Fruit fly (Drosophila melanogaster) whole organism, wandering third instar larva: ENCODE results near the gene Plap.

Source experiments
- Dif ChIP-seq: fragments of 200-275, 200-300 bp; sonication (Bioruptor generic); optimal IDR thresholded peaks from 2 replicates; lab custom pipeline; 2018; ENCODE audit warnings: missing biosample characterization, missing genetic modification characterization; ENCODE audit not compliant: partially characterized antibody
- br ChIP-seq: fragments of 200-800 bp; sonication (Bioruptor generic); optimal IDR thresholded peaks from 2 replicates; lab custom pipeline; 2016; ENCODE audit warnings: missing biosample characterization, missing genetic modification characterization
- dsf ChIP-seq: sonication (Bioruptor generic); optimal IDR thresholded peaks from 2 replicates; lab custom pipeline; 2016; ENCODE audit warnings: missing biosample characterization, missing genetic modification characterization, borderline replicate concordance
- foxo ChIP-seq, 2 experiments: fragments of 200-800 bp; sonication (Bioruptor generic); optimal IDR thresholded peaks; 2 replicates in 1 of 2; 3 replicates in 1 of 2; lab custom pipeline; 2016 to 2017; ENCODE audit warnings: missing biosample characterization in 2 of 2, missing genetic modification characterization in 2 of 2
- psq ChIP-seq: fragments of 200-800 bp; sonication (Bioruptor generic); optimal IDR thresholded peaks from 3 replicates; lab custom pipeline; 2017; ENCODE audit warnings: missing biosample characterization, mild to moderate bottlenecking, missing genetic modification characterization, moderate library complexity
- usp ChIP-seq: fragments of >200 bp; optimal IDR thresholded peaks from 2 replicates; lab custom pipeline; 2017; ENCODE audit warnings: missing biosample characterization, missing genetic modification characterization

The Plap gene

DNA sequence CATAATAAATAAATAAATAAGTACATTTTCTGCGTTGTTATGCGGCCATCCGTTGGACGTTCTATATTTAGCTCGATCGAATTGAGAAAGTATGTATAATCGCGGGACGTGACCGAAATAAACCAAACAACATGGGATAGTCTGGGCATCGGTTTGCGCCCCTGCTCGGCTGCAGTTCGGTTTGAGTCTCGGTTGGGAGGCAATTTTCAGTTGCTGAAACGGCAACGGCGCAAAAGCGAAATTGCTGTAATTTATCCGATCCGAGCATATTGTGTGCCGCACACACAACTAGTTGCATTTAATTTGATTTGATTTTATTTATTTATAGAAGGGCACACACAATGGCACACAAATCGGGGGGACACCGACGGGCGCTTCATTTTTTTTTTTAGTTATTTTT lies 52.0 kb downstream of the Plap start:
- TF ChIP-seq Dif (peak; percentile 6), usp (no peak), psq (GFP tag; lab: Kevin White, UChicago) (no peak), dsf (GFP tag; lab: Kevin White, UChicago) (no peak), br (GFP tag; lab: Kevin White, UChicago) (peak; percentile 0), foxo (GFP tag; optimal IDR thresholded peaks at IDR 0.05; lab: Kevin White, UChicago) (no peak)
